Comparison of ENCODE assay signal across 5 fruit fly cellular contexts in the genomic region with DNA sequence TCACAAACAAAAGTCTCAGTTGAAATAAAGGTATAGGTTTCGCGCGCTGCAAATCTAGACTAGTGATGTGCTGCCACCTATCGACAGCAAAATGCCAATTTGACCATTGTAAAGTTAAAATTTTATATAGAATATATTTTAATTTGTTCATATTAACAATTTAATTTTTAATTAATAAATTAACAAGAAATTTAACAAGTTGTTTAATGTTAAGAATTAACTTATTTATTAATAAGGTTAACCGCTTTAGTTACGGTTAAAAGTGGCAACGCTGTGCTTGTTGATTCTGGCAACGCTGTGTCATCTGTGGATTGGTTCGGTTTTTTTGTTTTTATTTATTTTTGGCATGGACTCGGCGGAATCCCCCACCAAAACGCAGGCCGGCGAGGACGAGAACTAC.
A peak's percentile ranks its signal among the peaks of the same experiment; 100 is the strongest.
TF ChIP-seq lines count a peak whose summit lies in the region.

A gene (plus strand): TSS at position 279 of the 400 bp plus-strand sequence.

- TF ChIP-seq CTCF in whole organism, embryonic (GFP tag; optimal IDR thresholded peaks at IDR 0.05; lab: Kevin White, UChicago) = peak; percentile 85

TF ChIP-seq in whole organism, adult, 20 proteins besides CTCF, POLR2A, EP300 and RAD21:
- TF ChIP-seq tj (GFP tag; optimal IDR thresholded peaks at IDR 0.05; lab: Kevin White, UChicago) (peak; percentile 8), bab1 (GFP tag; optimal IDR thresholded peaks at IDR 0.05; lab: Kevin White, UChicago) (peak; percentile 59), Crg-1 (GFP tag; optimal IDR thresholded peaks at IDR 0.05; lab: Kevin White, UChicago) (peak; percentile 50), Mnt (GFP tag; optimal IDR thresholded peaks at IDR 0.05; lab: Kevin White, UChicago) (peak; percentile 13), CG14711 (tag; optimal IDR thresholded peaks at IDR 0.05; lab: Kevin White, UChicago) (peak; percentile 57), kay (GFP tag; lab: Kevin White, UChicago; ENCODE audit: borderline replicate concordance) (peak; percentile 71), ovo (GFP tag; optimal IDR thresholded peaks at IDR 0.05; lab: Kevin White, UChicago) (peak; percentile 0), pad (GFP tag; optimal IDR thresholded peaks at IDR 0.05; lab: Kevin White, UChicago) (peak; percentile 7), CG7101 (tag; optimal IDR thresholded peaks at IDR 0.05; lab: Kevin White, UChicago) (peak; percentile 61), CG5204 (GFP tag; optimal IDR thresholded peaks at IDR 0.05; lab: Kevin White, UChicago) (no peak), CG7045 (GFP tag; optimal IDR thresholded peaks at IDR 0.05; lab: Kevin White, UChicago) (no peak), cic (GFP tag; optimal IDR thresholded peaks at IDR 0.05; lab: Kevin White, UChicago) (no peak), CG11617 (GFP tag; optimal IDR thresholded peaks at IDR 0.05; lab: Kevin White, UChicago) (peak; percentile 17), toe (GFP tag; optimal IDR thresholded peaks at IDR 0.05; lab: Kevin White, UChicago) (peak; percentile 43), CG33017 (tag; optimal IDR thresholded peaks at IDR 0.05; lab: Kevin White, UChicago) (peak; percentile 41)

TF ChIP-seq in whole organism, embryonic, 481 proteins besides CTCF, POLR2A, EP300 and RAD21 (continues in another document):
- TF ChIP-seq CG1602 (GFP tag; optimal IDR thresholded peaks at IDR 0.05; lab: Kevin White, UChicago) (peak; percentile 41), Mrtf (GFP tag; IDR thresholded peaks at IDR 0.05; lab: Robert Waterston, UW) (no peak), hbn (GFP tag; IDR thresholded peaks at IDR 0.05; lab: Robert Waterston, UW; ENCODE audit: partially characterized antibody) (peak; percentile 58), Nf-YA (GFP tag; IDR thresholded peaks at IDR 0.05; lab: Robert Waterston, UW) (no peak), CG8089 (GFP tag; optimal IDR thresholded peaks at IDR 0.05; lab: Kevin White, UChicago) (no peak), H15 (GFP tag; IDR thresholded peaks at IDR 0.05; lab: Robert Waterston, UW) (no peak), CG1792 (GFP tag; optimal IDR thresholded peaks at IDR 0.05; lab: Kevin White, UChicago) (no peak), Vsx1 (GFP tag; optimal IDR thresholded peaks at IDR 0.05; lab: Kevin White, UChicago) (no peak), Oaz (GFP tag; IDR thresholded peaks at IDR 0.05; lab: Robert Waterston, UW) (no peak), Ets97D (GFP tag; optimal IDR thresholded peaks at IDR 0.05; lab: Kevin White, UChicago) (no peak), Bdp1 (GFP tag; optimal IDR thresholded peaks at IDR 0.05; lab: Kevin White, UChicago) (no peak), CG17186 (GFP tag; optimal IDR thresholded peaks at IDR 0.05; lab: Kevin White, UChicago) (no peak), fd96Cb (tag; optimal IDR thresholded peaks at IDR 0.05; lab: Kevin White, UChicago) (no peak), Sry-β (GFP tag; optimal IDR thresholded peaks at IDR 0.05; lab: Kevin White, UChicago) (no peak), CG10654 (GFP tag; optimal IDR thresholded peaks at IDR 0.05; lab: Kevin White, UChicago) (peak; percentile 10), CG13775 (GFP tag; optimal IDR thresholded peaks at IDR 0.05; lab: Kevin White, UChicago) (peak; percentile 50), Nf-YC (tag; optimal IDR thresholded peaks at IDR 0.05; lab: Kevin White, UChicago) (no peak), vvl (GFP tag; IDR thresholded peaks at IDR 0.05; lab: Robert Waterston, UW) (0 out of 2 replicates have a peak, but pooled peaks have one; percentile 11)

TF ChIP-seq in whole organism, prepupa, 60 proteins besides CTCF, POLR2A, EP300 and RAD21 (continues in another document):
- TF ChIP-seq CG3032 (tag; optimal IDR thresholded peaks at IDR 0.05; lab: Kevin White, UChicago) (peak; percentile 29), CG4318 (GFP tag; optimal IDR thresholded peaks at IDR 0.05; lab: Kevin White, UChicago) (no peak), net (GFP tag; optimal IDR thresholded peaks at IDR 0.05; lab: Kevin White, UChicago) (no peak), eg (GFP tag; IDR thresholded peaks at IDR 0.05; lab: Robert Waterston, UW) (no peak), fd59A (GFP tag; optimal IDR thresholded peaks at IDR 0.05; lab: Kevin White, UChicago) (no peak), Eip93F (GFP tag; optimal IDR thresholded peaks at IDR 0.05; lab: Kevin White, UChicago) (peak; percentile 58), CG8319 (GFP tag; optimal IDR thresholded peaks at IDR 0.05; lab: Kevin White, UChicago) (no peak), CG31627 (GFP tag; optimal IDR thresholded peaks at IDR 0.05; lab: Kevin White, UChicago) (no peak), CG8632 (GFP tag; optimal IDR thresholded peaks at IDR 0.05; lab: Kevin White, UChicago) (no peak), CG10631 (GFP tag; optimal IDR thresholded peaks at IDR 0.05; lab: Kevin White, UChicago) (no peak), CG15336 (GFP tag; IDR thresholded peaks at IDR 0.05; lab: Robert Waterston, UW) (no peak), Eip75B (GFP tag; optimal IDR thresholded peaks at IDR 0.05; lab: Kevin White, UChicago) (no peak), pdm3 (GFP tag; optimal IDR thresholded peaks at IDR 0.05; lab: Kevin White, UChicago) (no peak), CG10669 (GFP tag; optimal IDR thresholded peaks at IDR 0.05; lab: Kevin White, UChicago) (no peak), CG34406 (GFP tag; optimal IDR thresholded peaks at IDR 0.05; lab: Kevin White, UChicago) (peak; percentile 15), Ets21C (GFP tag; optimal IDR thresholded peaks at IDR 0.05; lab: Kevin White, UChicago) (peak; percentile 10), CG8119 (GFP tag; IDR thresholded peaks at IDR 0.05; lab: Robert Waterston, UW) (no peak), CG9139 (GFP tag; optimal IDR thresholded peaks at IDR 0.05; lab: Kevin White, UChicago) (no peak), acj6 (GFP tag; optimal IDR thresholded peaks at IDR 0.05; lab: Kevin White, UChicago) (peak; percentile 49), salr (GFP tag; optimal IDR thresholded peaks at IDR 0.05; lab: Kevin White, UChicago) (no peak)

TF ChIP-seq in whole organism, pupa, 21 proteins besides CTCF, POLR2A, EP300 and RAD21:
- TF ChIP-seq CG8159 (tag; optimal IDR thresholded peaks at IDR 0.05; lab: Kevin White, UChicago) (peak; percentile 32), CG32121 (GFP tag; IDR thresholded peaks at IDR 0.05; lab: Robert Waterston, UW) (no peak), Ets98B (GFP tag; IDR thresholded peaks at IDR 0.05; lab: Robert Waterston, UW) (peak; percentile 11; the same call in 1 of the 2 replicates)

TF ChIP-seq in whole organism, wandering third instar larva, 38 proteins besides CTCF, POLR2A, EP300 and RAD21:
- TF ChIP-seq Mio (GFP tag; optimal IDR thresholded peaks at IDR 0.05; lab: Kevin White, UChicago) = no peak
- TF ChIP-seq brk (GFP tag; optimal IDR thresholded peaks at IDR 0.05; lab: Kevin White, UChicago) = no peak
- TF ChIP-seq HLH106 (tag; optimal IDR thresholded peaks at IDR 0.05; lab: Kevin White, UChicago) = peak; percentile 60
- TF ChIP-seq tai (GFP tag; optimal IDR thresholded peaks at IDR 0.05; lab: Kevin White, UChicago) = no peak
- TF ChIP-seq sage (GFP tag; optimal IDR thresholded peaks at IDR 0.05; lab: Kevin White, UChicago) = peak; percentile 31
- no peak for TF ChIP-seq GATAd (GFP tag; optimal IDR thresholded peaks at IDR 0.05; lab: Kevin White, UChicago)
- no peak for TF ChIP-seq Jra (GFP tag; optimal IDR thresholded peaks at IDR 0.05; lab: Kevin White, UChicago)
- TF ChIP-seq psq (GFP tag; optimal IDR thresholded peaks at IDR 0.05; lab: Kevin White, UChicago) = peak; percentile 28
- TF ChIP-seq Myc (optimal IDR thresholded peaks at IDR 0.05; lab: Kevin White, UChicago) = peak; percentile 3
- TF ChIP-seq Vsx2 (GFP tag; optimal IDR thresholded peaks at IDR 0.05; lab: Kevin White, UChicago; ENCODE audit: partially characterized antibody) = no peak
- TF ChIP-seq CrebA (GFP tag; optimal IDR thresholded peaks at IDR 0.05; lab: Kevin White, UChicago; ENCODE audit: borderline replicate concordance) = no peak
- no peak for TF ChIP-seq lola (GFP tag; optimal IDR thresholded peaks at IDR 0.05; lab: Kevin White, UChicago)
- TF ChIP-seq dmrt93B (GFP tag; optimal IDR thresholded peaks at IDR 0.05; lab: Kevin White, UChicago) = no peak
- TF ChIP-seq Abd-B (GFP tag; optimal IDR thresholded peaks at IDR 0.05; lab: Kevin White, UChicago) = no peak
- TF ChIP-seq Hr78 (GFP tag; optimal IDR thresholded peaks at IDR 0.05; lab: Kevin White, UChicago) = no peak
- TF ChIP-seq woc (GFP tag; optimal IDR thresholded peaks at IDR 0.05; lab: Kevin White, UChicago) = peak; percentile 13
- no peak for TF ChIP-seq dl (GFP tag; optimal IDR thresholded peaks at IDR 0.05; lab: Kevin White, UChicago; ENCODE audit: insufficient read depth in 1 of 2, partially characterized antibody in 2 of 2)
- TF ChIP-seq sv (GFP tag; optimal IDR thresholded peaks at IDR 0.05; lab: Kevin White, UChicago) = peak; percentile 35
- no peak for TF ChIP-seq OdsH (GFP tag; optimal IDR thresholded peaks at IDR 0.05; lab: Kevin White, UChicago)
- TF ChIP-seq CG32264 (GFP tag; optimal IDR thresholded peaks at IDR 0.05; lab: Kevin White, UChicago) = no peak
- no peak for TF ChIP-seq Rel (GFP tag; optimal IDR thresholded peaks at IDR 0.05; lab: Kevin White, UChicago)
- TF ChIP-seq Rel (tag; optimal IDR thresholded peaks at IDR 0.05; lab: Kevin White, UChicago) = peak; percentile 67
- TF ChIP-seq rgr (GFP tag; optimal IDR thresholded peaks at IDR 0.05; lab: Kevin White, UChicago) = no peak
- TF ChIP-seq jim (GFP tag; optimal IDR thresholded peaks at IDR 0.05; lab: Kevin White, UChicago) = no peak
- TF ChIP-seq fru (GFP tag; optimal IDR thresholded peaks at IDR 0.05; lab: Kevin White, UChicago) = no peak
- TF ChIP-seq br (GFP tag; optimal IDR thresholded peaks at IDR 0.05; lab: Kevin White, UChicago) = no peak
- peak; percentile 30 for TF ChIP-seq CG9705 (GFP tag; optimal IDR thresholded peaks at IDR 0.05; lab: Kevin White, UChicago)
- TF ChIP-seq foxo (GFP tag; optimal IDR thresholded peaks at IDR 0.05; lab: Kevin White, UChicago) = peak in 1 of 2 experiments; percentile 64
- no peak for TF ChIP-seq h (GFP tag; optimal IDR thresholded peaks at IDR 0.05; lab: Kevin White, UChicago)
- TF ChIP-seq N (GFP tag; optimal IDR thresholded peaks at IDR 0.05; lab: Kevin White, UChicago) = no peak
- no peak for TF ChIP-seq ey (GFP tag; optimal IDR thresholded peaks at IDR 0.05; lab: Kevin White, UChicago)
